Fruit fly (Drosophila melanogaster): ENCODE results near the gene CG1924.

The CG1924 gene

DNA sequence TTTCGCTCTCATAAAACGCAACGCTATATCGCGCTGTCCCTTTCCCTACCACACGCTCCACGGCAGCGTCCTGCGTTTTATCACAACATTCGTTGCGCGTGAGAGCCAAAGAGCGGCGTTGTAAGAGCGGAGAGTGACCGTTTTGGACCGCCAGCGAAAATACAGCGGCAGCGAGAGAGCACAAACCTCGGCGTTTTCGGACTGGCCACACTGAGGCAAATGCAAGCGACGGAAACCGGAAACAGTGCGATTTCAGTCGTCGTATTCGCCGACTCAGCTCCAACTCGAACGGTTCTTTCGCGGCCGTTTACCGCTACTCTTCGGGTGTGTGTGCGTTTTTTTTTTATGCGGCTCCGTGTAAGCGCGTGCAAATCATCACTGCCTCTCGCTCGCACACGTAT, 25.1 kb upstream of the CG1924 start (continued):
- TF ChIP-seq prd (optimal IDR thresholded peaks at IDR 0.05) (no peak), prd (GFP tag; IDR thresholded peaks at IDR 0.05) (no peak; the same call in 2 of the 3 replicates), pum (GFP tag; optimal IDR thresholded peaks at IDR 0.05) (peak; percentile 35), CG10654 (GFP tag; optimal IDR thresholded peaks at IDR 0.05) (peak; percentile 13), Hr51 (GFP tag; optimal IDR thresholded peaks at IDR 0.05) (peak; percentile 48 to 69), slou (GFP tag; optimal IDR thresholded peaks at IDR 0.05) (no peak)

- TF ChIP-seq CG3163 (GFP tag; optimal IDR thresholded peaks at IDR 0.05) (peak; percentile 72), Trl (optimal IDR thresholded peaks at IDR 0.05) (peak in 1 of 2 experiments; percentile 52), Trl (GFP tag; optimal IDR thresholded peaks at IDR 0.05) (no peak), trem (tag; optimal IDR thresholded peaks at IDR 0.05) (no peak), NC2β (GFP tag; optimal IDR thresholded peaks at IDR 0.05) (no peak), C15 (GFP tag; IDR thresholded peaks at IDR 0.05) (no peak), scrt (GFP tag; optimal IDR thresholded peaks at IDR 0.05) (peak; percentile 74), CG12744 (GFP tag; optimal IDR thresholded peaks at IDR 0.05) (no peak), Dbx (GFP tag; IDR thresholded peaks at IDR 0.05) (no peak), knrl (GFP tag; IDR thresholded peaks at IDR 0.05; ENCODE audit: partially characterized antibody) (no peak), CG7987 (GFP tag; optimal IDR thresholded peaks at IDR 0.05) (no peak), CG7963 (GFP tag; IDR thresholded peaks at IDR 0.05; ENCODE audit: partially characterized antibody) (no peak), Fer1 (GFP tag; optimal IDR thresholded peaks at IDR 0.05) (no peak), Hr39 (optimal IDR thresholded peaks at IDR 0.05) (no peak), pita (GFP tag; optimal IDR thresholded peaks at IDR 0.05) (peak; percentile 15), emc (GFP tag; optimal IDR thresholded peaks at IDR 0.05) (no peak)
Observed at dm6 chrX:12202751-12203150, 24.3 kb upstream of the CG1924 start.

DNA sequence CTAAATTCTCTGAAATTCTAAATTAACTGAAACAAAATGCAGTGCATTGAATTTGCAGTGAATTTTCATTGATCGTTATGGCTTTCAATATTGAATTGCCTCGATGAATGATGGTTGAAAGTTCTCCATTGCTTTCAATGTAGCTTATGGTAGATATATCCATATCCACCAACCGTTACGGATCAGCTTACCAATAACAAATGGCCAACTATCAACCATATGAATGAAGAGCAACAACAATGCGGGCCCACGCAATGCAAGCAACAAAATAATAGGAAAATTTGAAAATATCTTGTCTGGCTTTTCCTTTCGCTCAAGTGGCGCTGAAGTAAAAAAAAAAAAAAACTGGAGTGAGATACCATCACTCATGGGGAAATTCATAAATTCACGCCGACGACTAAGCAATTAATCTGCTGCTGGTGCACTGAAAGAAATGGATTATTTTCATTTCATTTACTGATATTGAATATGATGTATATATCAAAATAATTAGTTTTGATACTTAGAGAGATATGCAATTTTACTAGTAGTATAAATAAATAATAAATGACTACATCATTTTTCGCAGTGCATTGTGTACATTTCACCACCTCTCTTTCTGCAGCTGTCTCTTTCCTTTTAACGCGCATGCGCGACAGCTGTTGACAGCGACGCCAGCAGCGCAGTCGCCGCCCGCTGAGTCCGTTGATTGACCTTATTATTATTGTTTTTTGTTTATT, 23.6 kb upstream of the CG1924 start:
- TF ChIP-seq pzg (GFP tag; optimal IDR thresholded peaks at IDR 0.05) (no peak), ap (GFP tag; IDR thresholded peaks at IDR 0.05) (peak; percentile 77), CG18011 (GFP tag; optimal IDR thresholded peaks at IDR 0.05) (peak; percentile 14), CG31365 (tag; optimal IDR thresholded peaks at IDR 0.05) (no peak), B-H1 (GFP tag; IDR thresholded peaks at IDR 0.05) (peak; percentile 51), CG3065 (GFP tag; optimal IDR thresholded peaks at IDR 0.05) (peak; percentile 64), CG3407 (GFP tag; optimal IDR thresholded peaks at IDR 0.05) (peak; percentile 82), CG31441 (GFP tag; IDR thresholded peaks at IDR 0.05) (peak; percentile 73), D19B (GFP tag; optimal IDR thresholded peaks at IDR 0.05) (no peak), CG14860 (GFP tag; IDR thresholded peaks at IDR 0.05; ENCODE audit: partially characterized antibody) (no peak), vnd (GFP tag; IDR thresholded peaks at IDR 0.05; ENCODE audit: partially characterized antibody) (no peak), CG10543 (GFP tag; optimal IDR thresholded peaks at IDR 0.05) (peak; percentile 17), sim (GFP tag; IDR thresholded peaks at IDR 0.05) (peak; percentile 76), Med (GFP tag) (peak; percentile 63), run (tag; optimal IDR thresholded peaks at IDR 0.05) (peak; percentile 11), croc (GFP tag; conservative IDR thresholded peaks at IDR 0.05) (peak; percentile 86), sens (GFP tag) (peak; percentile 96), mam (GFP tag; optimal IDR thresholded peaks at IDR 0.05) (no peak), CG6272 (GFP tag; IDR thresholded peaks at IDR 0.05) (peak; percentile 60), CG8765 (GFP tag; IDR thresholded peaks at IDR 0.05) (peak; percentile 70; the same call in 1 of the 2 replicates), cas (GFP tag; IDR thresholded peaks at IDR 0.05) (0 out of 2 replicates have a peak, but pooled peaks have one; percentile 8), bsh (GFP tag; optimal IDR thresholded peaks at IDR 0.05) (peak in 1 of 2 experiments; percentile 92), dan (GFP tag; IDR thresholded peaks at IDR 0.05) (no peak; the same call in 1 of the 2 replicates), CG12299 (tag; optimal IDR thresholded peaks at IDR 0.05) (peak; percentile 51), org-1 (GFP tag; optimal IDR thresholded peaks at IDR 0.05) (peak; percentile 78), CG13624 (GFP tag; optimal IDR thresholded peaks at IDR 0.05) (no peak), CG4730 (GFP tag; IDR thresholded peaks at IDR 0.05) (peak; percentile 66)

Data from whole organism, embryonic.